Worm (Caenorhabditis elegans): ENCODE measurements around the gene dhrs-4.

- no peak for TF ChIP-seq flt-1 (GFP tag; IDR thresholded peaks at IDR 0.05)
- TF ChIP-seq ref-1 (GFP tag; conservative IDR thresholded peaks at IDR 0.05): no peak
- no peak for TF ChIP-seq tab-1 (GFP tag; IDR thresholded peaks at IDR 0.05)
- TF ChIP-seq T22C8.4 (GFP tag; IDR thresholded peaks at IDR 0.05): no peak
- no peak for TF ChIP-seq ztf-29 (GFP tag; IDR thresholded peaks at IDR 0.05)
- TF ChIP-seq klf-2 (GFP tag; conservative IDR thresholded peaks at IDR 0.05): no peak
- no peak for TF ChIP-seq med-1 (GFP tag; optimal IDR thresholded peaks at IDR 0.05; ENCODE audit: insufficient read depth)
- no peak for TF ChIP-seq cog-1 (tag; optimal IDR thresholded peaks at IDR 0.05)
- TF ChIP-seq ztf-23 (GFP tag; IDR thresholded peaks at IDR 0.05): no peak
Measured at ce11 chrV:12879349-12879748, 43.1 kb upstream of the dhrs-4 start.
